Worm (Caenorhabditis elegans): Measurements from ENCODE around the gene fbxc-58.
A peak's percentile ranks its signal among the peaks of the same experiment; 100 is the strongest.

Gene fbxc-58

DNA sequence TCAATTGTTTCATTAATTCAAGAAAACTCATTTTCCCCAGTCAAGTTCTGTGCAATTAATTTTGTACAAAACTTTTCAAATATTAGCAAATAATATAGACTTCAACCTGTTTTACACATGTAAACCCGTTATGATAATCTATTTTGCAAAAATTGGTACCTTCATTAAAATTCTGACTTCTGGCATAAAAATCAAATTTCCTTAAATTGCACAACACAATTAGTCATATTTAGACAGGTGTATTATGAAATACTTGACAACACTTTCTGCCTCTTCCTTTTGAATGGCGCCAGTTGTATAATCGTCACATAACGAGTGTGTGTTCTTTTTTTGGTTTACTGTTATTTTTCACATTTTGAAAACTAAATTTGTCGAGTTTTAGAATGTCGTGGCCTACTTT lies at the start of gene fbxc-58:
TSS of gene fbxc-58 (plus strand) at position 383 of the 400 bp plus-strand sequence.
- TF ChIP-seq him-1 (tag; optimal IDR thresholded peaks at IDR 0.05) (no peak), W03F9.2 (tag; optimal IDR thresholded peaks at IDR 0.05) (no peak), dao-5 (tag; optimal IDR thresholded peaks at IDR 0.05) (no peak)

DNA sequence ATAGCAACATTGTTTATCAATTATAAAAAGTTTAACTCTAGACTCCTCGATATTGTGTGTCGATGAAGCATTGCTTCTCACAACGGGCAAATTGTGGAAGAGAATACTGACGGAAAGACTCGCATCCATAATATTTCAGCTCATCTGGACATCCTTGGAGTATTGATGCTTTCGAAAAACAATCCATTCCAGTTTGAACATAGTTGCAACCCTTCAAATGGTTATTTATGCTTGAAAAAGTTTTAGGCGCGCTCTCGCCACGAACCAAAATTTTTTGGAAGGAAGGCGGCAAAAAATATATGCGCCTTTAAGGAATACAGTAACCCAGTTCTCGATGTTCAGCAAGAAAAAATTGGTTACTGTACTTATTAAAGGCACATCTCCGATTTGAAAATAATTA lies 48.8 kb upstream of the fbxc-58 start:
- no peak for TF ChIP-seq him-1 (tag; optimal IDR thresholded peaks at IDR 0.05)
- no peak for TF ChIP-seq W03F9.2 (tag; optimal IDR thresholded peaks at IDR 0.05)
- TF ChIP-seq dao-5 (tag; optimal IDR thresholded peaks at IDR 0.05), result no peak

DNA sequence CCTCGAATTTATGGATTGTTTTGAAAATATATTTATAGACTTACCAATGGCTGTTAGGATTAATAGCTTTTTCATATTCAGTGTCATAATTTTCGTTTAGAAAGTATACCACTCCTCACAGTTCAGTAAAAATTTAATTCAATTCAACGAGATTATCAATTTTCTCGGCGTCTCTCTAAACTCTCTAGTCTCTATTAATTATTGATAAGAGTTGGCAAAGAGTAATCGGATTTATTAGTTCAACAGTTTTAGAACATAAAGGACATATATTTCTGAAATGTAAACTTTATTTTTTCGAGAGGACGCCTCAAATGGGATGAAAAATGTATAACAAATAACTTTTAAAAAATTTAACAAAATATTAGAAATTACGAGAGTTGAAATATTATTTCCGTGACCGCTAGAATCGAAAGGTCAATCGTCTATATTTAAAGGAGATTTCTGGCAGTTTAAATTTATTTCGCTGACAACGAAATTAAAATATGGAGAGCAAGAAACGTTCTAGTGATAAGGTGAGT lies 47.3 kb upstream of the fbxc-58 start, which contains the start of the genes nspg-11 and F49C12.15:
TSS of gene nspg-11 (minus strand) at position 101 of the 518 bp plus-strand sequence.
TSS of gene F49C12.15 (plus strand) at position 468 of the 518 bp plus-strand sequence.
- TF ChIP-seq him-1 (tag; optimal IDR thresholded peaks at IDR 0.05), result no peak
- TF ChIP-seq W03F9.2 (tag; optimal IDR thresholded peaks at IDR 0.05), result no peak
- no peak for TF ChIP-seq dao-5 (tag; optimal IDR thresholded peaks at IDR 0.05)

DNA sequence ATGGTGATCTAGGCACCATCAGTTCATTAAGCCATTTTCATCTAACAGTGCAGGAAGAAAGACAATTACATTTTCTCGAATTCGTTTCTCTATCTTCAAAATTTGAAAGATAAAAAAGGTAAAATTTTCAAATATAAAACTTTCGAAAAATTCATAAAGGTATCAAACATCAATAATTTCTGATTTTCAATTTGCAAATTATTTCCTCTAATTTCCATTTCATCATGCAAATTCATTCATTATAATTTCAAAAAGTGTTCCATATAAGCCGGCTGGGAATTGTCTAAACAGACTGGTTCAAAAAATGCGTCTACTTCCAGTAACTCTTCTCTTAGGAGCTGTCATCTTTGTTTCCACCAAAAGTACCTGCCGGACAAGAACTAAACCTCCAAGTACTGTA lies 43.6 kb upstream of the fbxc-58 start, which contains the start of gene clec-183:
TSS of gene clec-183 (plus strand) at position 301 of the 400 bp plus-strand sequence.
- TF ChIP-seq him-1 (tag; optimal IDR thresholded peaks at IDR 0.05) (no peak), W03F9.2 (tag; optimal IDR thresholded peaks at IDR 0.05) (no peak), dao-5 (tag; optimal IDR thresholded peaks at IDR 0.05) (no peak)

DNA sequence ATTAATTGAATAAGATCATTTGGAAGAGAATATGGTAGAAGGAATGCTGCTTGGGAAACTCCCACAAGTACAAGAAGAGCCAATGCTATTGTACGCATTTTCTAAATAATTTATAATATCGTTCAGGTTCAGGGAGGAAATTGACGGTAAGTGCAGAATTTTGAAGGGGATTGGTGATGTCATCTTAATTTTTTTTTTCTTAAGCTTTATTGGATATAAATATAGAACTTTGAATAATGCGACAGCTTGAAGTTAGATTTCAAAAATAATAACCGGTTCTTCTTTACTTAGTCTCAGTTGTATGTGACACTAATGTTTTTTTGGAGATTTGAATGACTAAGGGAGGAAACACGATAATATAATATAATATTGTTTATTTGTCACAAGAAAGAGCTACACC lies 40.6 kb upstream of the fbxc-58 start, which contains the start of gene nspg-7.1:
TSS of gene nspg-7.1 (minus strand) at position 101 of the 400 bp plus-strand sequence.
- TF ChIP-seq him-1 (tag; optimal IDR thresholded peaks at IDR 0.05) (no peak), dao-5 (tag; optimal IDR thresholded peaks at IDR 0.05) (no peak), W03F9.2 (tag; optimal IDR thresholded peaks at IDR 0.05) (no peak)

DNA sequence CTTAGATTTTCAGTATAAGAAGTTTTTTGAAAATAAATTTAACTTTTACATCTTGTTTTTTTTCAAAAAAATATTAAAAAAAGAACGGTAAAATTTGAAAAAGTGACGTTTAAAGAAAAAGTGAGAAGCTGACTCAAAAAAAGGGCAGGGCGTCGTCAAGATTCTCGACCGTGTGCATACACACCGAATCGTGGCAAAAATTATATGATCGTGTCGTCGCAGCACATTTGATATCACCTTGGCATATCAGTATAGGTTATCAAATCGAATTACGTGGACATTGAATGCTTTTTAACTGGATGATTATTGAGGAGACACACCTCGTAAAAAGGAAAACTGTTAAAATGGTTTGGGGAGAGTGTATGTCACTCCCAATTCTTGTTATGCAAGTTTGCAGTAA lies 38.3 kb upstream of the fbxc-58 start:
- no peak for TF ChIP-seq him-1 (tag; optimal IDR thresholded peaks at IDR 0.05)
- no peak for TF ChIP-seq W03F9.2 (tag; optimal IDR thresholded peaks at IDR 0.05)
- TF ChIP-seq dao-5 (tag; optimal IDR thresholded peaks at IDR 0.05), result no peak

DNA sequence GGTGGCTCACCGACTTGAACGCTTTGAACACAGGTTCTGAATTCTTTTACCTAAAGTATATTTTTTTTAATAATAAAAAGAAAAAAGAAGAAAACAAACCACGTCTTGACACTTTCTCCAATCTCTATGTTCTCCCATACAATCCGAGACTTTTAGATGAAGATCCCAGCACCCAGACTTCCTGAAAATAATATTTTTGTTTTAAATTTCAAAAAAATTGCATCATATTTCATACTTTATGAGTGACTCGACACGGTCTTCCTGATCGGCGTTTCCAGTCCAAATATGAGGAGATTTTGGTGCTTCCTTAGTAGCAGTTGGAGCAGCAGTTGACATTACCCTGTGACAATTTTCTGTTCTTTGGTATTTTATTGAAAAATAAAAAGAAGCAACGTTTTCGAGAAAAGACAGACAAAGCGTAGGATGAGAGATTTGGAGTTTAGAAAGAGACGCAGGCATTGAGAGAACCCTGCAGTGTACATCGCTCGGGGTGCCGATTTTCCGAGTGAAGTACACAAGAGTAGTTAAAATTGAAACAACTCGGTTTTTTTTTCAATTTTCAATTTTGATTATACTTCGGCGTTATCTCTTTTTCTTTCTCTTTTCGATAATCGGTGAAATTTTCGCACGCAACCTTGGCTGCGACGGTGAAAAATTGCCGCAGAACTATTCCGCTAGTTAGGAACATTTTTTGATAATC lies 35.6 kb upstream of the fbxc-58 start, which contains the start of the genes coa-4 and T20D3.14:
TSS of gene coa-4 (minus strand) at position 51 of the 700 bp plus-strand sequence.
TSS of gene T20D3.14 (minus strand) at position 358 of the 700 bp plus-strand sequence.
- TF ChIP-seq W03F9.2 (tag; optimal IDR thresholded peaks at IDR 0.05) (no peak), dao-5 (tag; optimal IDR thresholded peaks at IDR 0.05) (no peak)

DNA sequence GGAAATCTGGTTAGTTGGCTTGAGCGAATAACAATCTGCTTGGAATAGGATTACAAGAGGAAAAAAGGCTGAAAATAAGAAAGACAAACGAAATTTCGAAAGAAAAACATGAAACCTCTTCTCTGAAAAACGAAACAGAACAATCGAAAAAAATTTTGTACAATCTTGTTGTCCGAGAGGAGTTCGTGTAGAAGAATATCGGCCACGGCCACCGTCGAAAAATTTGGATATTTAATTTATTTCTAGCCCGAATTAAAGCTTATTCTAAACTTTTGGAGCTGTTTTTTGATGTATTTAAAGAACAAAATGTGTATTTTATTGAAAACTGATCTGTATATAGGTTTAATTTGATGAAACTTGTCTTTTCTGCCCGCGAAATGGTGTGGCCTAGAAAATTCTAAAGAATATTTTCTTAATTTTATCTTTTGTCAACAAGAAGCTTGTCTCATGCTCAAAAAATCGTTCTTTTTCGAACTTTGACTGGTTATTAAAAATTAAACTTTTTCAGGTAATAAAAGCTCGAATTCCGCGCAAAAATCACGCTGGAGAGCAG lies 34.7 kb upstream of the fbxc-58 start, which contains the start of gene T20D3.5:
TSS of gene T20D3.5 (plus strand) at position 503 of the 553 bp plus-strand sequence.
- TF ChIP-seq him-1 (tag; optimal IDR thresholded peaks at IDR 0.05) (no peak), dao-5 (tag; optimal IDR thresholded peaks at IDR 0.05) (no peak), W03F9.2 (tag; optimal IDR thresholded peaks at IDR 0.05) (no peak)

DNA sequence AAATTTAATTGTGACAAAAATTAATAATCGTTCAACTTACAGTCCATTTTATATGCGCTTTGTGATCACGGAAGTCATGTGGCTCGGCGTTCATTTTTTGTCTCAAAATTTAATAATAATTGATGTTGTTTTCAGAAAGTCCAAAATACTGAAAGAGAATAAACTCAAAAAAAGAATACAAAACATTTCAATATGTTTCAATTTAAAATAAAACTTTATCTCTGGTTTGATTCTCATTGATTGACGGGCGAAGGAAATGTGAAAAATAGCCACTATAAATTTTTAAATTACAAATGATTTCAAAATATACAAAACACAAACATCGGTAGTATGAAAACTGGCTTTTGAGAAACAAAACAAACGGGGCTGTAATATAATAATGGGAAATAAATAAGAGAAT lies 32.1 kb upstream of the fbxc-58 start, which contains the start of gene T20D3.6:
TSS of gene T20D3.6 (minus strand) at position 101 of the 400 bp plus-strand sequence.
- TF ChIP-seq dao-5 (tag; optimal IDR thresholded peaks at IDR 0.05) (no peak), him-1 (tag; optimal IDR thresholded peaks at IDR 0.05) (no peak), W03F9.2 (tag; optimal IDR thresholded peaks at IDR 0.05) (no peak)

DNA sequence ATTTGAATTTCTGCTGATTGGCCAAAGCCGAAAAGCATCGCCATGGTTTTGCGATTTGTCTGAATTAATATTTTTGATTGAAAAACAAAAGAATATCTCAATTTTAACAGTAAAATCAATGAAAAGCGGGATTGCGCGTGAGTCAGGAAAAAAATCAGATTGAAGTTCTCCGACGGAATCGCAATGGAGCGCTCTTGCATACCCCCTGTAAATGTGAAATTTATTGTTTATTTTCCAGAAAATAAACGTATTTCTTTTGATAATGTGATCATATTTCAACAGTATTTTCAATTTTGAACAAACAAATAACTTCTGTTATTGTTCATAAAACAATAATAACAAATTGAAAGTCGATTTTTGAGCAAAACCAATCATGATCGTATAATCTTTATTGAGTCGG lies 29.7 kb upstream of the fbxc-58 start, which contains the start of gene vps-26:
TSS of gene vps-26 (minus strand) at position 200 of the 400 bp plus-strand sequence.
- TF ChIP-seq W03F9.2 (tag; optimal IDR thresholded peaks at IDR 0.05) (peak; percentile 22), dao-5 (tag; optimal IDR thresholded peaks at IDR 0.05) (no peak), him-1 (tag; optimal IDR thresholded peaks at IDR 0.05) (no peak)

DNA sequence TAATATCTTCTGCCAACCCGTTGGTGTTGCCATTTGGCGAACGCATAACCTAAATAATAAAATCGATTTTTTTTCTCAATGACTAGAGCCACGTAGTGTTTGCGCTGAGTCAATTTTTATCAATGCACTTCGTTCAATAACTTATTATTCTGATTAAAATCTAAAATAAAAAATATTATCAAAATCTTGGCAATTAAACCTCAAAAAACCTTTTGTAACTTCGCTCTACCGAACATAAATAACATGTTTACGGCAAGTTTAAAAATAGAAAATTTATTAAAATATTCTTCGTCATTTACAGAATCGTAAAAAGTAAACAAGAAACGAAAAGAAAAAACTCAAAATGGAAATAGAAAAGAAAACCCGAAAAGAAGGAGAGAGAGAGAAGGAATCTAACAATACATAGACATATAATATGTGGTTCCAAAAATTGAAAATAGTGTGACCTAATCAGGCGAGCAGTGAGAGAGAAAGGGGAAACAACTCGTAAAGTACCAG lies 28.2 kb upstream of the fbxc-58 start, which contains the start of gene pigc-1:
TSS of gene pigc-1 (minus strand) at position 51 of the 498 bp plus-strand sequence.
- TF ChIP-seq dao-5 (tag; optimal IDR thresholded peaks at IDR 0.05) (no peak), W03F9.2 (tag; optimal IDR thresholded peaks at IDR 0.05) (peak; percentile 1)

DNA sequence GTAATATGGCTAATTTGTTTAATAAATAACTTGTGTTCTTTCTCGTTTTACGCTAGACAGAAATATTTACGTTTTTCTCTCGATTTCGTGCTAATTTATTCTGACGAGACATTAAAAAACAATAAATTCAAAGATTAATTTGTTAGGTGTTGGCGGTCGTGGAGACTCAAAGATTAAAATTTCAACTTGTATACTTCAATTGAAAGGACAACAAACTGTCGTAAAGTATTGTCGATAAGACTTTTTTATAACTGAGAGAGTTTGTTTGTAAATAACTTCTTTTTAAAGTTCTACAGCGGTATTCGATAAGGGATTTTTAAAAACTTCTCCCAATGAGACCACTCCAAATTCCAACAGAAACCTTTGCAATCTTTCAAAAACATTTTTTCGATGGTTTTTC lies 17.6 kb upstream of the fbxc-58 start:
- no peak for TF ChIP-seq W03F9.2 (tag; optimal IDR thresholded peaks at IDR 0.05)

DNA sequence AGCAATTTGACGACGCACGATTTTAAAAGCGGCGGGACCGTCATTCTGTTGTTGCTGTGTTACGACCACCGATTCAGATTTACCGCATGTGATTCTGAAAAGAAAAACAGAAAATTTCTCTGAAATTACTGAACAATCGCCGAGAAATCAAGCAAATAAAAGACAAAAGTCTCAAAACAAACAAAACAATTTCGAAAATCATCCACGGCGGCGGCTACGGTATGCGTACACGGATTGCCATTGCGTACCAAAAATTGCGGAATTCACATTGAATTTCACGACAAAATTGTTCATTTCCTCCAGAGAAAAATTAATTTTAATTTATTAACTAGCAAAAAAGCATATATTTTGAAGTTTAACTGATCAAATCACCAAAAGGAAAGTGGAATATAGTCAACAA lies 4.9 kb upstream of the fbxc-58 start, which contains the start of gene pezo-1:
TSS of gene pezo-1 (minus strand) at position 101 of the 400 bp plus-strand sequence.
- TF ChIP-seq dao-5 (tag; optimal IDR thresholded peaks at IDR 0.05) (no peak), W03F9.2 (tag; optimal IDR thresholded peaks at IDR 0.05) (no peak), him-1 (tag; optimal IDR thresholded peaks at IDR 0.05) (no peak)
